Worm (Caenorhabditis elegans) whole organism, L1 larva: ENCODE results near the gene tcl-2.

Experiments used
- aly-2 ChIP-seq: fragments of 150-350 bp; optimal IDR thresholded peaks from 2 replicates; lab custom pipeline; 2014; ENCODE audit warnings: missing biosample characterization, missing genetic modification characterization
- blmp-1 ChIP-seq: fragments of 150-350 bp; optimal IDR thresholded peaks from 2 replicates; lab custom pipeline; 2014; ENCODE audit warnings: missing biosample characterization, missing genetic modification characterization
- ceh-90 ChIP-seq: sonication (generic microtip); optimal IDR thresholded peaks from 2 replicates; lab custom pipeline; 2016; ENCODE audit warnings: missing genetic modification characterization, missing compliant biosample characterization
- dsc-1 ChIP-seq: sonication (generic microtip); optimal IDR thresholded peaks from 2 replicates; lab custom pipeline; 2016; ENCODE audit warnings: mild to moderate bottlenecking, missing genetic modification characterization, missing compliant biosample characterization
- efl-1 ChIP-seq, 4 experiments: fragments of 150-350 bp; optimal IDR thresholded peaks in 3 of 4; peaks in 1 of 4; 1 replicate in 1 of 4; 2 replicates in 3 of 4; lab custom pipeline; 2014; ENCODE audit warnings: missing biosample characterization in 2 of 4, missing genetic modification characterization in 2 of 4, missing genetic modification reagents in 2 of 4
- efl-3 ChIP-seq: fragments of 200-800 bp; sonication (Bioruptor generic); optimal IDR thresholded peaks from 2 replicates; lab custom pipeline; 2018; ENCODE audit warnings: mild to moderate bottlenecking, missing genetic modification characterization, missing compliant biosample characterization
- egl-27 ChIP-seq, 2 experiments: fragments of 150-350 bp in 1 of 2; sonication (generic microtip); optimal IDR thresholded peaks; 3 replicates each; lab custom pipeline; 2017 to 2018; ENCODE audit warnings: missing biosample characterization in 2 of 2, missing genetic modification characterization in 2 of 2, missing genetic modification reagents in 2 of 2
- elt-3 ChIP-seq, 6 experiments: fragments of 150-350 bp in 1 of 6; sonication (generic microtip); optimal IDR thresholded peaks; 2 replicates each; lab custom pipeline; 2017 to 2018; ENCODE audit warnings: missing biosample characterization in 6 of 6, missing genetic modification characterization in 6 of 6, inconsistent platforms in 1 of 6
- grh-1 ChIP-seq: fragments of 200-800 bp; sonication (Bioruptor generic); IDR thresholded peaks from 2 replicates; pipeline ENCODE4 v1.3.6; 2022; ENCODE audit warnings: missing genetic modification reagents, missing genetic modification characterization, missing compliant biosample characterization
- hlh-4 ChIP-seq: sonication (generic microtip); optimal IDR thresholded peaks from 2 replicates; lab custom pipeline; 2016; ENCODE audit warnings: mild to moderate bottlenecking, missing genetic modification characterization, missing compliant biosample characterization
- irx-1 ChIP-seq: sonication (generic microtip); optimal IDR thresholded peaks from 2 replicates; lab custom pipeline; 2016; ENCODE audit warnings: missing genetic modification characterization, missing compliant biosample characterization
- isw-1 ChIP-seq: fragments of 200-800 bp; sonication (Bioruptor generic); IDR thresholded peaks from 2 replicates; pipeline ENCODE4 v1.3.6; 2022; ENCODE audit warnings: missing genetic modification characterization, missing compliant biosample characterization
- jun-1 ChIP-seq: fragments of 150-350 bp; optimal IDR thresholded peaks from 2 replicates; lab custom pipeline; 2014; ENCODE audit warnings: missing biosample characterization, missing genetic modification reagents, missing genetic modification characterization
- lin-14 ChIP-seq: fragments of 200-800 bp; sonication (Bioruptor generic); optimal IDR thresholded peaks from 2 replicates; lab custom pipeline; 2018; ENCODE audit warnings: mild to moderate bottlenecking, missing genetic modification characterization, moderate library complexity, missing compliant biosample characterization
- lin-39 ChIP-seq: fragments of 150-350 bp; optimal IDR thresholded peaks from 2 replicates; lab custom pipeline; 2014; ENCODE audit warnings: missing biosample characterization, missing genetic modification reagents, missing genetic modification characterization
- lir-3 ChIP-seq: sonication (generic microtip); optimal IDR thresholded peaks from 2 replicates; lab custom pipeline; 2016; ENCODE audit warnings: mild to moderate bottlenecking, missing genetic modification characterization, moderate library complexity, missing compliant biosample characterization; ENCODE audit not compliant: poor library complexity
- mab-9 ChIP-seq: fragments of 200-800 bp; sonication (Bioruptor generic); IDR thresholded peaks from 2 replicates; pipeline ENCODE4 v1.3.6; 2022; ENCODE audit warnings: missing genetic modification reagents, missing genetic modification characterization, missing compliant biosample characterization
- mep-1 ChIP-seq: fragments of 150-350 bp; optimal IDR thresholded peaks from 2 replicates; lab custom pipeline; 2014; ENCODE audit warnings: missing biosample characterization, missing genetic modification characterization
- nhr-12 ChIP-seq: sonication (generic microtip); optimal IDR thresholded peaks from 2 replicates; lab custom pipeline; 2017; ENCODE audit warnings: missing biosample characterization, missing genetic modification characterization
- nhr-19 ChIP-seq: fragments of 200-800 bp; sonication (Bioruptor generic); conservative IDR thresholded peaks from 2 replicates; pipeline ENCODE4 v1.3.6; 2022; ENCODE audit warnings: missing genetic modification characterization, missing compliant biosample characterization
- nhr-20 ChIP-seq: sonication (generic microtip); optimal IDR thresholded peaks from 2 replicates; lab custom pipeline; 2016; ENCODE audit warnings: mild to moderate bottlenecking, missing genetic modification characterization, missing compliant biosample characterization
- nhr-28 ChIP-seq: fragments of 150-350 bp; optimal IDR thresholded peaks from 2 replicates; lab custom pipeline; 2014; ENCODE audit warnings: missing biosample characterization, missing genetic modification characterization
- nhr-71 ChIP-seq: sonication (generic microtip); optimal IDR thresholded peaks from 2 replicates; lab custom pipeline; 2016; ENCODE audit warnings: mild to moderate bottlenecking, missing genetic modification characterization, moderate library complexity, missing compliant biosample characterization
- nhr-84 ChIP-seq: sonication (generic microtip); optimal IDR thresholded peaks from 2 replicates; lab custom pipeline; 2017; ENCODE audit warnings: missing biosample characterization, missing genetic modification characterization
- nhr-85 ChIP-seq: sonication (generic microtip); peaks from one replicate; lab custom pipeline; 2016; ENCODE audit warnings: missing genetic modification characterization, inconsistent platforms, missing compliant biosample characterization
- pag-3 ChIP-seq: sonication (generic microtip); optimal IDR thresholded peaks from 2 replicates; lab custom pipeline; 2017; ENCODE audit warnings: missing genetic modification characterization, mild to moderate bottlenecking, missing compliant biosample characterization, antibody characterized with exemption, borderline replicate concordance; ENCODE audit not compliant: insufficient read depth
- pqm-1 ChIP-seq: sonication (generic microtip); optimal IDR thresholded peaks from 3 replicates; lab custom pipeline; 2017; ENCODE audit warnings: missing biosample characterization, missing genetic modification characterization
- skn-1 ChIP-seq: fragments of 150-350 bp; optimal IDR thresholded peaks from 2 replicates; lab custom pipeline; 2014; ENCODE audit warnings: missing biosample characterization, missing genetic modification characterization
- snu-23 ChIP-seq: sonication (generic microtip); optimal IDR thresholded peaks from 2 replicates; lab custom pipeline; 2016; ENCODE audit warnings: missing genetic modification characterization, missing compliant biosample characterization
- sox-4 ChIP-seq: sonication (generic microtip); optimal IDR thresholded peaks from 2 replicates; lab custom pipeline; 2016; ENCODE audit warnings: missing genetic modification characterization, missing compliant biosample characterization
- sptf-1 ChIP-seq: fragments of 150-350 bp; optimal IDR thresholded peaks from 2 replicates; lab custom pipeline; 2014; ENCODE audit warnings: missing biosample characterization, missing genetic modification characterization
- unc-86 ChIP-seq: sonication (generic microtip); optimal IDR thresholded peaks from 2 replicates; lab custom pipeline; 2016; ENCODE audit warnings: missing genetic modification characterization, missing compliant biosample characterization
- vab-15 ChIP-seq: sonication (generic microtip); optimal IDR thresholded peaks from 2 replicates; lab custom pipeline; 2017; ENCODE audit warnings: missing genotype, mild to moderate bottlenecking, missing genetic modification characterization, missing compliant biosample characterization
- zag-1 ChIP-seq: fragments of 150-350 bp; optimal IDR thresholded peaks from 2 replicates; lab custom pipeline; 2014; ENCODE audit warnings: missing biosample characterization, missing genetic modification characterization
- ztf-11 ChIP-seq, 2 experiments: sonication (generic microtip); optimal IDR thresholded peaks; 2 replicates each; lab custom pipeline; 2016 to 2017; ENCODE audit warnings: missing genetic modification characterization in 2 of 2, missing biosample characterization in 1 of 2, missing compliant biosample characterization in 1 of 2

Gene tcl-2

DNA sequence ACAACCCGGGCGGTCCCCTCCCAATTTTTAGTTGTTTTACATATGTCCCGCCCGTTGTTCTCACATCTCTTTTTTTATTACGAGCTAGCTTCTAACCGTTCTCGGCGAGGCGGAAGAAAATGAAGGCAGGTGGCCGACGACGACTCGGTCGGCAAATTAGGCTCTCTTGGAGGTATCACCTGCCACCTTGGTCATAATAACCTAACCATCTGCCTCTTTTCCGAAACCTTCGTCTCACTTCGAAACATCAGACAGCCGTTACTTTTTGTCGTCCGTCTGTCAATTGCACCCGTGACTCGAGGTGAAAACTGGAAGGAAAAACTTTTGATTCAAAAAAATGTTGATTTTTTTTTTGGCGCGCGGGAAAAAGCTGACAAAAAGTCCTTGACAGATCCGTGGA, 1.4 kb upstream of the tcl-2 start:
- TF ChIP-seq nhr-12 (tag; lab: Kevin White, UChicago) (no peak), dsc-1 (tag; lab: Kevin White, UChicago) (no peak), unc-86 (tag; lab: Kevin White, UChicago) (no peak), grh-1 (GFP tag; lab: Robert Waterston, UW) (no peak), nhr-71 (tag; lab: Kevin White, UChicago) (peak; percentile 10), lir-3 (tag; lab: Kevin White, UChicago) (no peak), nhr-84 (tag; lab: Kevin White, UChicago) (no peak), ceh-90 (no peak), lin-39 (tag; lab: Kevin White, UChicago) (no peak), efl-1 (optimal IDR thresholded peaks at IDR 0.05; lab: Kevin White, UChicago) (no peak), efl-1 (GFP tag; optimal IDR thresholded peaks at IDR 0.05 in 1 of 2; lab: Kevin White, UChicago) (peak in 1 of 2 experiments; percentile 34), egl-27 (tag; optimal IDR thresholded peaks at IDR 0.05; lab: Kevin White, UChicago) (no peak), nhr-19 (GFP tag; lab: Robert Waterston, UW) (no peak), aly-2 (tag; lab: Kevin White, UChicago) (no peak), lin-14 (peak; percentile 32), isw-1 (GFP tag; lab: Robert Waterston, UW) (no peak), nhr-85 (tag; lab: Kevin White, UChicago) (peak; percentile 82), nhr-28 (tag; lab: Kevin White, UChicago) (no peak), jun-1 (tag; lab: Kevin White, UChicago) (no peak), mep-1 (tag; lab: Kevin White, UChicago) (no peak)

DNA sequence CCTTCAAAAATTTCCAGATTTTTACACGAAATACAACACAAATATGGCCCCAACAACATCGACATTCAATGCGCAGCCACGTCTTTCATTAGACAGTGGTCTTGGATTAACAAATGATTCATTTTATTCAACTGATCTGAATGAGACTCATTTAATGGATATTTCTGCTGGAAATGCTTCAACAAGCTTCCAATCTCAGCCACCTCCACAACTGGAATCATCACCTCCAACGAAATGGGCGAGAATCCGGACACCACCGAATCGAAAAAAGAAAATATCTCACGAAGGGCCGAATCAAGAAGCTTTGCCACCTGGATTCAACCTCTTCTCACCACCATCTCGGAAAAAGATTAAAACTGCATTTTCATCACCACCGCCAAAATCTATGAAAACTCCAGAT, 817 bp downstream of the tcl-2 start:
- TF ChIP-seq efl-1 (optimal IDR thresholded peaks at IDR 0.05; lab: Kevin White, UChicago) (no peak), efl-1 (GFP tag; optimal IDR thresholded peaks at IDR 0.05 in 1 of 2; lab: Kevin White, UChicago) (peak in 1 of 2 experiments; percentile 90), lin-39 (tag; lab: Kevin White, UChicago) (no peak)
- TF ChIP-seq, all 84 proteins: peak for 1

DNA sequence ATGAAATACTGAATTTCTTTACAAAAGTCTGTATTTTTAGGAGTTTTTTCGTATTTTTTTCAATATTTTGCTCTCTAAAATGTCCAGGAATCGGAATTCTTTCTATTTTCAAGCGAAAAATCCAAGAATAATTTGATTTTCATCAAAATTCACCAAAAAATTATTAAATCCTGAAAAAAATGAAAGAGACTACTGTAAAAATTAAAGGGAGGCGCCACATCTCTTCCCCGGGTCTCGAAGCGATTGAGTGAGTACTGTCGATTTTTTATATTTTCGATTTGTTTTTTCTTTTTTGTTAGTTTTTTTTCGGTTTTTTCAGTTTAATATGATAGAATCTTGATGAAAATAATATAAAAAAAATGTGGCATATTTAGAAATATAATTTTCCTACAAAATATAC, 4.6 kb downstream of the tcl-2 start:
- TF ChIP-seq pqm-1 (tag; lab: Kevin White, UChicago) (no peak), irx-1 (tag; lab: Kevin White, UChicago) (no peak), zag-1 (no peak), grh-1 (GFP tag; lab: Robert Waterston, UW) (no peak), blmp-1 (tag; lab: Kevin White, UChicago) (no peak), nhr-20 (no peak), skn-1 (tag; lab: Kevin White, UChicago) (no peak), elt-3 (tag; optimal IDR thresholded peaks at IDR 0.05; lab: Kevin White, UChicago) (no peak), hlh-4 (no peak)

DNA sequence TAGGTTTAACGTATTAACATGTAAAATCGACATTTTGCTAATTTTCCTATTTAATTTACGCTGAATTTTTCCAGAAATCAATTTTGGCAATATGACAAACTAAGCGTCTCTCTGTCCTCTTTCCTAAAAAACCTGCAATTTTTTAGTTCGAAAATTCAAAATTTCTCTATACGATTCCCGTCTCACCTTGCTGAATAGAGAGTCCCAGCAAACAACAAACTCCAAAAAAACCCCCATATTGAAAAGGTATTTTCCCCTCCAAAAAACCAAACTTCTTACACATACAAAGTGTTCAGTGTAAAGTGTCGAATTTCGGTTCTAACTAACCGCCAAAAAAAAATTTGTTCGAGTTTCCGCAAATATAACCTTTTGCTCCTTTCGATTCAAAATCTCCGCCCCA, 5.3 kb downstream of the tcl-2 start, which contains the start of gene pnc-1:
Gene pnc-1 (plus strand): TSS at position 301 of the 400 bp plus-strand sequence.
- TF ChIP-seq vab-15 (tag; lab: Kevin White, UChicago) = no peak
- no peak for TF ChIP-seq snu-23 (GFP tag; lab: Kevin White, UChicago)
- TF ChIP-seq nhr-28 (tag; lab: Kevin White, UChicago) = no peak
- TF ChIP-seq ztf-11 (tag; optimal IDR thresholded peaks at IDR 0.05; lab: Kevin White, UChicago) = no peak
- no peak for TF ChIP-seq efl-3 (GFP tag; lab: Kevin White, UChicago)
- no peak for TF ChIP-seq sptf-1 (tag; lab: Kevin White, UChicago)
- no peak for TF ChIP-seq mab-9 (GFP tag; lab: Robert Waterston, UW)
- TF ChIP-seq pag-3 (tag; lab: Kevin White, UChicago) = no peak
- no peak for TF ChIP-seq sox-4
- TF ChIP-seq pqm-1 (tag; lab: Kevin White, UChicago) = no peak
- TF ChIP-seq nhr-71 (tag; lab: Kevin White, UChicago) = no peak
